Worm (Caenorhabditis elegans): Measurements from ENCODE around the gene Y38E10A.34.
"Not testable (repeated sequence)": the region's sequence is repeated elsewhere in the genome, so short reads cannot be mapped to it uniquely, and the experiment has no call there.

Gene Y38E10A.34

ce11 chrII:12622843-12623242 is 8.1 kb upstream of the Y38E10A.34 start:
- no peak for TF ChIP-seq flh-1 (GFP tag; optimal IDR thresholded peaks at IDR 0.05)
- no peak for TF ChIP-seq nhr-28 (tag; optimal IDR thresholded peaks at IDR 0.05)
- no peak for TF ChIP-seq unc-62 (GFP tag; optimal IDR thresholded peaks at IDR 0.05)

- not testable (repeated sequence) for TF ChIP-seq ceh-83 (GFP tag; optimal IDR thresholded peaks at IDR 0.05); snpc-4 (tag; optimal IDR thresholded peaks at IDR 0.05); mab-5 (tag; optimal IDR thresholded peaks at IDR 0.05)
Observed at ce11 chrII:12624433-12624832, 6.6 kb upstream of the Y38E10A.34 start, which contains the start of gene Y38E10A.14. TSS of gene Y38E10A.14 (minus strand) at chrII:12624533.

DNA sequence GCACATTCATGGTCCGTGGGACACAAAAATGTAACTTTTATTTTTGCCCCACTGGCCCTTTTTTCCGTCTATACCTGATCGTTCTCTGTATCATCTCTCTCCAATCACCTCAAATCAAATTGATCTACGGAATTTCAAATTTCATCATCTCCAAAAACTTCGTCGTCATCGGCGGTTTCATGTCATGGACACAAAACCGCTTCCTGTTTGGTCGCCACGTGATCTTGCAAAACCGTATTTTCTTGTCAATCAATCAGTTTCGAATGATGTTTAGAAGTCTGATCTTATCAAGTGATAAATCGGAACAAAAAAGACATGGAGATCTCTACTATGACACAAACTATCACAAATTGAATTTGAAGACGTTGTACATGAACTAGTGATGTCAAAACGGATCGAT is 5.3 kb upstream of the Y38E10A.34 start:
- TF ChIP-seq zip-8 (tag; optimal IDR thresholded peaks at IDR 0.05) = no peak
- no peak for TF ChIP-seq lin-32 (GFP tag; optimal IDR thresholded peaks at IDR 0.05)
- no peak for TF ChIP-seq nhr-28 (tag; optimal IDR thresholded peaks at IDR 0.05)
- TF ChIP-seq hlh-1 (tag; optimal IDR thresholded peaks at IDR 0.05) = no peak
- TF ChIP-seq blmp-1 (tag; optimal IDR thresholded peaks at IDR 0.05) = no peak
- no peak for TF ChIP-seq ham-2 (GFP tag; optimal IDR thresholded peaks at IDR 0.05)
- no peak for TF ChIP-seq unc-120 (tag; optimal IDR thresholded peaks at IDR 0.05; ENCODE audit: poor library complexity, severe bottlenecking)

DNA sequence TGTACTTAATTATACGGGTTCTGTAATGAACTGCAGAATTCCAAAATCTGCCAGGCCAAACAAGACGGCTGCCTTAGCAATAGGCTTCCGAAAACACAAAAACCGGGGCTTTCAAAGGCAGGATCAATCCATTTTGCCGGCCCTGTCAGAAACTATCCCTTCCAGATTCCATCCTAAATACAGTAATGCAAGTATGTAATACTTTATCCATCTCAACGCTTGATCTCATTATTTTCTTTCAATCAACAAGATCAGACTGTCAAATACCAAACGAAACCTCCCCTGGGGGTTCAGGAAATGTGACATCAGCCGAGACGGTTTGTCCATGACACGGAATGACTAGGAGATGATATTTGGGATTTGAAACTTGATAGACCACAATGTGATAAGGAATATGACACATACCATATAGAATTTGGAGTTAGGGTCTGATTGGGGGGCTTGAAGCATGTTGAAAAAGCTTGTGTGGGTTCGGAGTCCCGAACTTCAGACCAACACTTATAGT is 4.8 kb upstream of the Y38E10A.34 start:
- no peak for TF ChIP-seq lin-13 (tag; optimal IDR thresholded peaks at IDR 0.05)
- no peak for TF ChIP-seq pha-4 (tag; optimal IDR thresholded peaks at IDR 0.05)
- TF ChIP-seq sptf-1 (tag; optimal IDR thresholded peaks at IDR 0.05) = no peak
- no peak for TF ChIP-seq bed-3 (GFP tag; optimal IDR thresholded peaks at IDR 0.05)
- no peak for TF ChIP-seq unc-62 (GFP tag; optimal IDR thresholded peaks at IDR 0.05)
- TF ChIP-seq mep-1 (tag; optimal IDR thresholded peaks at IDR 0.05) = no peak
- no peak for TF ChIP-seq snpc-4 (tag; optimal IDR thresholded peaks at IDR 0.05)
- no peak for TF ChIP-seq nhr-237 (tag; optimal IDR thresholded peaks at IDR 0.05)
- TF ChIP-seq lin-32 (GFP tag; optimal IDR thresholded peaks at IDR 0.05) = no peak
- no peak for TF ChIP-seq blmp-1 (tag; optimal IDR thresholded peaks at IDR 0.05)
- TF ChIP-seq flh-1 (GFP tag; optimal IDR thresholded peaks at IDR 0.05) = no peak
- TF ChIP-seq nhr-12 (tag; optimal IDR thresholded peaks at IDR 0.05) = no peak

- TF ChIP-seq snpc-4 (tag; optimal IDR thresholded peaks at IDR 0.05) = no peak
Observed at ce11 chrII:12626887-12627286, 4.1 kb upstream of the Y38E10A.34 start, which contains the start of gene nspe-7. TSS of gene nspe-7 (plus strand) at chrII:12627187.

- no peak for TF ChIP-seq mls-2 (tag; optimal IDR thresholded peaks at IDR 0.05)
- TF ChIP-seq bed-3 (GFP tag; optimal IDR thresholded peaks at IDR 0.05) = no peak
- no peak for TF ChIP-seq zip-8 (tag; optimal IDR thresholded peaks at IDR 0.05)
- no peak for TF ChIP-seq pha-4 (tag; optimal IDR thresholded peaks at IDR 0.05)
- no peak for TF ChIP-seq sptf-1 (tag; optimal IDR thresholded peaks at IDR 0.05)
- no peak for TF ChIP-seq blmp-1 (tag; optimal IDR thresholded peaks at IDR 0.05)
- no peak for TF ChIP-seq unc-120 (tag; optimal IDR thresholded peaks at IDR 0.05; ENCODE audit: poor library complexity, severe bottlenecking)
- TF ChIP-seq flh-1 (GFP tag; optimal IDR thresholded peaks at IDR 0.05) = no peak
- no peak for TF ChIP-seq lsy-2 (tag; optimal IDR thresholded peaks at IDR 0.05)
Observed at ce11 chrII:12628566-12628965, 2.4 kb upstream of the Y38E10A.34 start, which contains the start of gene nspe-5. TSS of gene nspe-5 (plus strand) at chrII:12628866.

DNA sequence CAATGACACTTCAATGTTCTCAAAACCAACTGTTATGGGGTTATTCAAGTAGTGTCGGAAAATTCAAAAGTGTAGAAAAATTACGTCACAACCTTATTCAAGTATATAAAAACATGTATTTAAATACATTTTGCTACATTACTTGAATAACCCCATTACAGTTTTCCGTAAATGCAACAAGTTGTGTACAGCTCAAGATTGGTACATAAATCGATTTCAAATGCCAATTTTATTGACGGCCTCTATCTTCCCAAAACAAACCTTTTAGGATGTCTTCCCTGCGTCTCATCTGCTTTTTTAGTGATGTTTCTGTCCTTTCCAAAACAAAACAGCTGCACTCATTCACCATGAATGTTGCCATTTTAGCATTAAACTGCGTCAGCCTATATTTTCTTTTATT is 1.6 kb upstream of the Y38E10A.34 start, which contains the start of gene Y38E10A.28:
Gene Y38E10A.28 (plus strand): TSS at position 301 of the 400 bp plus-strand sequence.
- TF ChIP-seq nhr-237 (tag; optimal IDR thresholded peaks at IDR 0.05) (no peak), nhr-28 (tag; optimal IDR thresholded peaks at IDR 0.05) (no peak), ztf-11 (tag; optimal IDR thresholded peaks at IDR 0.05) (no peak), cnd-1 (tag; optimal IDR thresholded peaks at IDR 0.05) (no peak), sem-2 (GFP tag; optimal IDR thresholded peaks at IDR 0.05) (no peak), snpc-4 (tag; optimal IDR thresholded peaks at IDR 0.05) (no peak), ces-1 (GFP tag; optimal IDR thresholded peaks at IDR 0.05) (no peak), flh-1 (GFP tag; optimal IDR thresholded peaks at IDR 0.05) (no peak), ham-2 (GFP tag; optimal IDR thresholded peaks at IDR 0.05) (no peak), nhr-2 (tag; optimal IDR thresholded peaks at IDR 0.05) (no peak), drap-1 (GFP tag; optimal IDR thresholded peaks at IDR 0.05) (no peak), ceh-43 (GFP tag; optimal IDR thresholded peaks at IDR 0.05) (no peak)
